Worm (Caenorhabditis elegans): ENCODE results near the gene sri-10.

DNA sequence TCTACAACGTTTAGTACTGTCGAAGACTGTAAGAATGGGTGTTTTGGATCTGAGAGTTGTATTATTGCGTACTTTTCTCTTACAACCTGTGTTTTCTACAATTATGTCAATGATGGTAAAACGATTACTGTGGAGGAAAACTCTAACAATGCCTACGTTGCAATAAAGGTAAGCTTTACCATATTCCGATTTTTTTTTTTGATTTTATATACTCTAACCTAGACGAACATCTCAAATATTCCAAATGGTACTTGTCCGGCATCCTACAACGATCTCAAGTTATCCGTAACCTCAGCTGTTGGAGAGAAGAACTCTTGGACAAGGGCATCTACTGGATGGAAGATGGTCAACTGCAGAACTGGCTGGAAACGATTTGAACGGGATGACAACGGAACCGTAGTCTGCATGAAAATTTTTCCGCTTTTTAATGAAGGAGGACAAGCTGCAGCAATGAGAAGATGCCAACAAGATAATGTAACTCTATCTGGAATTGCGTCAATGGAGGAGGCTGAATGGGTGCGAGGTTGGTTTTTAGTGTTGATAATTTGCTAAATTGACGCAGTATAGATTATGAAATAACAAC lies 34.4 kb downstream of the sri-10 start:
- TF ChIP-seq K02D7.2 (tag; optimal IDR thresholded peaks at IDR 0.05) (no peak), ceh-9 (tag; optimal IDR thresholded peaks at IDR 0.05) (no peak), pha-4 (tag; optimal IDR thresholded peaks at IDR 0.05) (no peak), che-1 (tag; optimal IDR thresholded peaks at IDR 0.05) (no peak), nhr-232 (tag; optimal IDR thresholded peaks at IDR 0.05) (no peak), fkh-10 (GFP tag; optimal IDR thresholded peaks at IDR 0.05) (no peak), odd-2 (tag; optimal IDR thresholded peaks at IDR 0.05) (no peak), npax-4 (tag; optimal IDR thresholded peaks at IDR 0.05) (no peak), ahr-1 (tag; optimal IDR thresholded peaks at IDR 0.05) (no peak), pha-2 (tag; optimal IDR thresholded peaks at IDR 0.05) (no peak), hlh-6 (tag; optimal IDR thresholded peaks at IDR 0.05) (no peak)
